Fruit fly (Drosophila melanogaster) whole organism, embryonic: ENCODE results near the gene Ubi-p5E.

Experiments used
- Adf1 ChIP-seq: fragments of 200-800 bp; sonication (Bioruptor generic); IDR thresholded peaks from 2 replicates; pipeline ENCODE4 v1.3.6; 2022; ENCODE audit warnings: missing biosample characterization, missing genetic modification characterization
- Aef1 ChIP-seq: fragments of 200-800 bp; sonication (Bioruptor generic); IDR thresholded peaks from 3 replicates; pipeline ENCODE4 v1.3.6; 2022; ENCODE audit warnings: missing biosample characterization, missing genetic modification characterization
- CG12219 ChIP-seq: fragments of 200-800 bp; sonication (Bioruptor generic); optimal IDR thresholded peaks from 3 replicates; lab custom pipeline; 2018; ENCODE audit warnings: missing biosample characterization, mild to moderate bottlenecking, missing genetic modification characterization
- CG1233 ChIP-seq: fragments of 200-800 bp; sonication (Bioruptor generic); optimal IDR thresholded peaks from 4 replicates; lab custom pipeline; 2018; ENCODE audit warnings: missing biosample characterization, mild to moderate bottlenecking, missing genetic modification characterization
- CG13894 ChIP-seq: fragments of 200-800 bp; sonication (Bioruptor generic); optimal IDR thresholded peaks from 3 replicates; lab custom pipeline; 2018; ENCODE audit warnings: missing biosample characterization, mild to moderate bottlenecking, missing genetic modification characterization, moderate library complexity
- CG14050 ChIP-seq: fragments of 200-800 bp; sonication (Bioruptor generic); IDR thresholded peaks from 3 replicates; pipeline ENCODE4 v1.3.6; 2022; ENCODE audit warnings: missing biosample characterization, missing genetic modification characterization
- CG1603 ChIP-seq: fragments of 200-800 bp; sonication (Bioruptor generic); optimal IDR thresholded peaks from 2 replicates; lab custom pipeline; 2019; ENCODE audit warnings: missing biosample characterization, mild to moderate bottlenecking, missing genetic modification characterization, moderate library complexity
- CG17568 ChIP-seq: fragments of 200-800 bp; sonication (Bioruptor generic); optimal IDR thresholded peaks from 2 replicates; lab custom pipeline; 2018; ENCODE audit warnings: missing biosample characterization, mild to moderate bottlenecking, missing genetic modification characterization, moderate library complexity
- CG1832 ChIP-seq: fragments of 200-800 bp; sonication (Bioruptor generic); optimal IDR thresholded peaks from 2 replicates; lab custom pipeline; 2017; ENCODE audit warnings: missing biosample characterization, mild to moderate bottlenecking, missing genetic modification characterization, inconsistent platforms
- CG2678 ChIP-seq: fragments of 200-800 bp; sonication (Bioruptor generic); optimal IDR thresholded peaks from 3 replicates; lab custom pipeline; 2019; ENCODE audit warnings: missing biosample characterization, mild to moderate bottlenecking, missing genetic modification characterization, moderate library complexity
- CG2712 ChIP-seq: fragments of 200-800 bp; optimal IDR thresholded peaks from 3 replicates; lab custom pipeline; 2019; ENCODE audit warnings: missing biosample characterization, mild to moderate bottlenecking, missing genetic modification characterization, moderate library complexity
- CG32767 ChIP-seq: fragments of 200-800 bp; sonication (Bioruptor generic); IDR thresholded peaks from 2 replicates; pipeline ENCODE4 v1.3.6; 2022; ENCODE audit warnings: missing biosample characterization, missing genetic modification characterization
- CG4854 ChIP-seq: fragments of 200-800 bp; sonication (Bioruptor generic); optimal IDR thresholded peaks from 2 replicates; lab custom pipeline; 2016; ENCODE audit warnings: missing biosample characterization, missing genetic modification characterization, inconsistent platforms
- CG5180 ChIP-seq: fragments of 200-800 bp; sonication (Bioruptor generic); optimal IDR thresholded peaks from 3 replicates; lab custom pipeline; 2017; ENCODE audit warnings: missing biosample characterization, missing genetic modification characterization, mild to moderate bottlenecking, moderate library complexity, missing genetic modification reagents
- CG6175 ChIP-seq: fragments of 200-800 bp; sonication (Bioruptor generic); IDR thresholded peaks from 3 replicates; pipeline ENCODE4 v1.3.6; 2022; ENCODE audit warnings: missing biosample characterization, missing genetic modification characterization
- CG8924 ChIP-seq: fragments of 200-800 bp; optimal IDR thresholded peaks from 3 replicates; lab custom pipeline; 2019; ENCODE audit warnings: missing biosample characterization, mild to moderate bottlenecking, missing genetic modification characterization, moderate library complexity
- Drgx ChIP-seq: fragments of 200-800 bp; sonication (Bioruptor generic); IDR thresholded peaks from 2 replicates; pipeline ENCODE4 v1.3.6; 2022; ENCODE audit warnings: missing biosample characterization, missing genetic modification characterization
- HLH54F ChIP-seq: fragments of 200-800 bp; sonication (Bioruptor generic); optimal IDR thresholded peaks from 3 replicates; lab custom pipeline; 2016; ENCODE audit warnings: missing biosample characterization, missing genetic modification characterization
- Hand ChIP-seq: fragments of 200-800 bp; sonication (Bioruptor generic); optimal IDR thresholded peaks from 2 replicates; lab custom pipeline; 2017; ENCODE audit warnings: mild to moderate bottlenecking, missing biosample characterization, missing genetic modification reagents, missing genetic modification characterization
- Lpt ChIP-seq: fragments of >200 bp; optimal IDR thresholded peaks from 2 replicates; lab custom pipeline; 2018; ENCODE audit warnings: missing biosample characterization, missing genetic modification characterization
- Mrtf ChIP-seq: fragments of 200-800 bp; sonication (Bioruptor generic); IDR thresholded peaks from 3 replicates; pipeline ENCODE4 v1.3.6; 2022; ENCODE audit warnings: missing biosample characterization, missing genetic modification characterization
- NFAT ChIP-seq: fragments of 200-800 bp; sonication (Bioruptor generic); IDR thresholded peaks from 2 replicates; pipeline ENCODE4 v1.3.6; 2022; ENCODE audit warnings: missing biosample characterization, missing genetic modification characterization
- PHDP ChIP-seq: fragments of 200-800 bp; sonication (Bioruptor generic); optimal IDR thresholded peaks from 3 replicates; lab custom pipeline; 2018; ENCODE audit warnings: missing biosample characterization, mild to moderate bottlenecking, missing genetic modification characterization, moderate library complexity
- Rfx ChIP-seq: fragments of 200-800 bp; sonication (Bioruptor generic); IDR thresholded peaks from 2 replicates; pipeline ENCODE4 v1.3.6; 2022; ENCODE audit warnings: missing biosample characterization, missing genetic modification characterization
- Trl ChIP-seq, 3 experiments: fragments of >200 bp in 2 of 3; fragments of 200-800 bp in 1 of 3; sonication (Bioruptor generic) in 1 of 3; optimal IDR thresholded peaks; 2 replicates in 1 of 3; 3 replicates in 2 of 3; lab custom pipeline; 2016 to 2017; ENCODE audit warnings: missing biosample characterization in 1 of 3, missing genetic modification characterization in 1 of 3
- abd-A ChIP-seq: fragments of 200-800 bp; sonication (Bioruptor generic); optimal IDR thresholded peaks from 3 replicates; lab custom pipeline; 2019; ENCODE audit warnings: missing biosample characterization, mild to moderate bottlenecking, missing genetic modification characterization, moderate library complexity
- cato ChIP-seq: fragments of 200-800 bp; sonication (Bioruptor generic); optimal IDR thresholded peaks from 2 replicates; lab custom pipeline; 2016; ENCODE audit warnings: missing biosample characterization, missing genetic modification characterization, borderline replicate concordance
- fru ChIP-seq: fragments of >200 bp; optimal IDR thresholded peaks from 2 replicates; lab custom pipeline; 2017
- gcm ChIP-seq: fragments of 200-800 bp; sonication (Bioruptor generic); optimal IDR thresholded peaks from 2 replicates; lab custom pipeline; 2019; ENCODE audit warnings: missing biosample characterization, mild to moderate bottlenecking, missing genetic modification characterization, moderate library complexity
- her ChIP-seq: fragments of 200-800 bp; sonication (Bioruptor generic); optimal IDR thresholded peaks from 2 replicates; lab custom pipeline; 2016; ENCODE audit warnings: missing biosample characterization, missing genetic modification characterization
- ind ChIP-seq: fragments of 200-800 bp; sonication (Bioruptor generic); optimal IDR thresholded peaks from 3 replicates; lab custom pipeline; 2016; ENCODE audit warnings: missing biosample characterization, missing genetic modification characterization
- jigr1 ChIP-seq: fragments of 200-800 bp; sonication (Bioruptor generic); IDR thresholded peaks from 3 replicates; pipeline ENCODE4 v1.3.6; 2022; ENCODE audit warnings: missing biosample characterization, missing genetic modification characterization
- maf-S ChIP-seq: fragments of 200-800 bp; sonication (Bioruptor generic); optimal IDR thresholded peaks from 2 replicates; lab custom pipeline; 2016; ENCODE audit warnings: missing biosample characterization, missing genetic modification characterization
- nerfin-1 ChIP-seq: fragments of 200-800 bp; sonication (Bioruptor generic); optimal IDR thresholded peaks from 3 replicates; lab custom pipeline; 2019; ENCODE audit warnings: missing biosample characterization, mild to moderate bottlenecking, missing genetic modification characterization, moderate library complexity
- prd ChIP-seq, 3 experiments: fragments of >200 bp in 2 of 3; fragments of 200-800 bp in 1 of 3; sonication (Bioruptor generic) in 1 of 3; optimal IDR thresholded peaks in 2 of 3; IDR thresholded peaks in 1 of 3; 2 replicates in 2 of 3; 3 replicates in 1 of 3; pipeline versions ENCODE4 v1.3.6 to Lab custom; 2017 to 2022; ENCODE audit warnings: missing biosample characterization in 1 of 3, missing genetic modification characterization in 1 of 3
- ranshi ChIP-seq: fragments of 200-800 bp; sonication (Bioruptor generic); IDR thresholded peaks from 2 replicates; pipeline ENCODE4 v1.3.6; 2022; ENCODE audit warnings: missing biosample characterization, missing genetic modification characterization
- row ChIP-seq: fragments of 200-800 bp; sonication (Bioruptor generic); IDR thresholded peaks from 3 replicates; pipeline ENCODE4 v1.3.6; 2022; ENCODE audit warnings: missing biosample characterization, missing genetic modification characterization
- sens ChIP-seq: fragments of 200-800 bp; sonication (Bioruptor generic); peaks from one replicate; lab custom pipeline; 2016; ENCODE audit warnings: missing biosample characterization, missing genetic modification characterization
- slbo ChIP-seq: fragments of 200-800 bp; sonication (Bioruptor generic); IDR thresholded peaks from 2 replicates; pipeline ENCODE4 v1.3.6; 2022; ENCODE audit warnings: missing biosample characterization, missing genetic modification characterization

Gene Ubi-p5E

DNA sequence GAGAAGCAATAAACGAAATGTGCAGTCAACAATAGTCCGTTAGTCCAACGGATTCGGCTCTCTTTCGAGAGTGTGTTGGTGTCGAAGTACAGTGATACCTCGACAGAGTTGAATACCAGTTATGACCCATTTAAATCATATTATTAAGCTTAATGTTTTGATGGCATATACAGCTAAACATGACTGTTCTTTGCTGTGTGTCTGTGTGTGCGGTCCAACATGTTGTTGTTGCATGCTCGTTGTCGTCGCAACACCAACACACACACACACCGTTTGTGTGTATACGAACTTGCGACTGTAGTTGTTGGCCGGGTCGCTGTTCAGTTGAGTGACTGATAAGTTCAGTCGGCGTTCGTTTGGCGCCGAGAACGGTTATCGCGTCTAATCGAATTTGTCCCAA lies 29.4 kb upstream of the Ubi-p5E start, which contains the start of gene CG15894 (continued):
- TF ChIP-seq CG1233 (no peak), abd-A (tag; lab: Kevin White, UChicago) (peak; percentile 40), gcm (GFP tag; lab: Kevin White, UChicago) (no peak), Mrtf (GFP tag; lab: Robert Waterston, UW) (no peak), prd (optimal IDR thresholded peaks at IDR 0.05; lab: Kevin White, UChicago) (no peak), prd (GFP tag; IDR thresholded peaks at IDR 0.05; lab: Robert Waterston, UW) (peak; percentile 26; the same call in 1 of the 3 replicates), CG4854 (GFP tag; lab: Kevin White, UChicago) (no peak), CG32767 (GFP tag; lab: Robert Waterston, UW) (no peak), CG13894 (tag; lab: Kevin White, UChicago) (peak; percentile 12), Rfx (peak; percentile 30; the same call in 1 of the 2 replicates), CG17568 (no peak), CG5180 (GFP tag; lab: Kevin White, UChicago) (peak; percentile 97), cato (no peak), sens (GFP tag; lab: Kevin White, UChicago) (peak; percentile 68), CG1603 (tag; lab: Kevin White, UChicago) (peak; percentile 42), NFAT (GFP tag; lab: Robert Waterston, UW) (no peak), jigr1 (no peak), HLH54F (GFP tag; lab: Kevin White, UChicago) (no peak), Aef1 (GFP tag; lab: Robert Waterston, UW) (no peak), slbo (GFP tag; lab: Robert Waterston, UW) (peak; percentile 26; the same call in 1 of the 2 replicates), Hand (no peak), CG8924 (tag; lab: Kevin White, UChicago) (peak; percentile 3), nerfin-1 (tag; lab: Kevin White, UChicago) (no peak), PHDP (tag; lab: Kevin White, UChicago) (peak; percentile 4), fru (no peak), her (no peak), row (GFP tag; lab: Robert Waterston, UW) (peak; percentile 64), ranshi (GFP tag; lab: Robert Waterston, UW) (peak; percentile 18; the same call in 1 of the 2 replicates)
- TF ChIP-seq, all 482 proteins: peak for 42

- TF ChIP-seq Drgx: peak; percentile 47; the same call in 1 of the 2 replicates
- no peak for TF ChIP-seq maf-S (GFP tag; lab: Kevin White, UChicago)
- TF ChIP-seq CG2712 (tag; lab: Kevin White, UChicago): no peak
- TF ChIP-seq Lpt (GFP tag; lab: Kevin White, UChicago): no peak
These were observed 25.9 kb upstream of the Ubi-p5E start for dm6 chrX:6305317-6305716.

DNA sequence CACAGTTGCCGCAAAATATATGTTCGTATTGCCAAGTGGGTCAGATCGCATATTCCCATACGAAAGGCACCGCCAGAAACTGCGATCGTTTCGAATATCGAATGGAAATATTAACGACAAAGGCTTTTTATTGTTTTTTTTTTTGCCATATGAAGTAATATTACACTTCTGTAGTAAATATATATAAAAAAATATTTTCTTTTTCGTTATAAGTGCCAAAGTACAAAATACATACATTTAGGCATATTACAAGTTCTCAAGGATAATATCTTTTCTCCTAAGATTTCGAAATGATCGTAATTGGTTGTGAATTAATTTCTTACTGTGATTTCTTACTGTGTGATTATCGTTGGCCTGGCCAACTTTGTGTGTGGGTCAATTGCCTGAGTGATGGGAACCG lies 24.8 kb upstream of the Ubi-p5E start:
- TF ChIP-seq CG2678 (tag; lab: Kevin White, UChicago) (no peak), ind (GFP tag; lab: Kevin White, UChicago) (no peak), CG12219 (no peak), Drgx (peak; percentile 26; the same call in 1 of the 2 replicates)

DNA sequence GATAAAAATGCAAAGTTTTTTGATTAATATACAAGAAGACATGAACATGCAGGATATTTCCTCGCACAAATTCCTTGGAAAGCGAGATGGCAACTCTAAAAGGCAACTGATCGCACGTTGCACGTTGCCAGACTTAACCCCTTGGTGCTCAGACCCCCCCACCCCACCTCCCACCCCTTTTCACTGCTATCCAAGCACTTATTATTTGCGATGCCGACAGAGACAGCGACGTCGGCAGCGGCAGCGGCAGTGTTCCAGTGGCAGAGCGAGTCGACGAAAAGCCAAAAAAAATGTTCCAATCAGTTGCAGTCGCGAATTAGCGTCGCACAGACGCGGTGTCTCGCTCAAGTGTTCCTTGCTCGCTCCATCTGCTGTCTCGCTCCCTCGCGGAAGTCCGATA lies 24.2 kb upstream of the Ubi-p5E start, which contains the start of gene CG3823:
TSS of gene CG3823 (plus strand) at position 301 of the 400 bp plus-strand sequence.
- TF ChIP-seq Trl (optimal IDR thresholded peaks at IDR 0.05; lab: Kevin White, UChicago) (no peak), Trl (GFP tag; optimal IDR thresholded peaks at IDR 0.05; lab: Kevin White, UChicago) (no peak), CG1832 (peak; percentile 21), Adf1 (GFP tag; lab: Robert Waterston, UW) (peak; percentile 61), CG6175 (GFP tag; lab: Robert Waterston, UW) (0 out of 3 replicates have a peak, but pooled peaks have one; percentile 18), CG14050 (no peak)
